Worm (Caenorhabditis elegans): ENCODE measurements around the gene scl-6.
A peak's percentile ranks its signal among the peaks of the same experiment; 100 is the strongest.

The scl-6 gene

ce11 chrIV:13029674-13030466, 38.7 kb upstream of the scl-6 start (continued):
- TF ChIP-seq pag-3 (tag; optimal IDR thresholded peaks at IDR 0.05; ENCODE audit: borderline replicate concordance) (no peak), pat-9 (tag; optimal IDR thresholded peaks at IDR 0.05) (no peak), rnt-1 (tag; optimal IDR thresholded peaks at IDR 0.05) (peak; percentile 45), sdc-2 (tag; optimal IDR thresholded peaks at IDR 0.05) (peak; percentile 49), eyg-1 (tag; optimal IDR thresholded peaks at IDR 0.05) (no peak), ref-2 (tag; optimal IDR thresholded peaks at IDR 0.05) (peak; percentile 59), sox-4 (tag; optimal IDR thresholded peaks at IDR 0.05) (no peak), ceh-14 (tag; optimal IDR thresholded peaks at IDR 0.05) (no peak), unc-42 (tag; optimal IDR thresholded peaks at IDR 0.05) (peak; percentile 4), nfya-1 (tag; optimal IDR thresholded peaks at IDR 0.05) (peak; percentile 47), Y22D7AL.16 (tag; optimal IDR thresholded peaks at IDR 0.05) (no peak), ahr-1 (tag; optimal IDR thresholded peaks at IDR 0.05) (no peak), unc-86 (tag; optimal IDR thresholded peaks at IDR 0.05) (peak; percentile 16), fkh-10 (GFP tag; optimal IDR thresholded peaks at IDR 0.05) (no peak), mec-3 (tag; optimal IDR thresholded peaks at IDR 0.05; ENCODE audit: borderline replicate concordance) (no peak), unc-3 (GFP tag; conservative IDR thresholded peaks at IDR 0.05) (no peak), unc-3 (tag; optimal IDR thresholded peaks at IDR 0.05) (no peak), pha-4 (tag; optimal IDR thresholded peaks at IDR 0.05) (no peak), pros-1 (tag; optimal IDR thresholded peaks at IDR 0.05) (no peak), ceh-6 (GFP tag; optimal IDR thresholded peaks at IDR 0.05) (no peak), elt-2 (tag; optimal IDR thresholded peaks at IDR 0.05) (peak; percentile 1), C38D4.7 (GFP tag; optimal IDR thresholded peaks at IDR 0.05) (no peak)

ce11 chrIV:13030467-13031299, 37.9 kb upstream of the scl-6 start:
- no peak for TF ChIP-seq pag-3 (tag; optimal IDR thresholded peaks at IDR 0.05; ENCODE audit: borderline replicate concordance)
- no peak for TF ChIP-seq ceh-45 (GFP tag; IDR thresholded peaks at IDR 0.05)
- TF ChIP-seq tbx-2 (tag; optimal IDR thresholded peaks at IDR 0.05) = peak; percentile 42
- no peak for TF ChIP-seq pha-4 (tag; optimal IDR thresholded peaks at IDR 0.05)
- TF ChIP-seq ama-1 (optimal IDR thresholded peaks at IDR 0.05) = peak; percentile 19
- no peak for TF ChIP-seq rnt-1 (tag; optimal IDR thresholded peaks at IDR 0.05)
- TF ChIP-seq eyg-1 (tag; optimal IDR thresholded peaks at IDR 0.05) = no peak
- TF ChIP-seq ceh-31 (tag; optimal IDR thresholded peaks at IDR 0.05) = peak; percentile 15
- peak; percentile 7 for TF ChIP-seq elt-2 (tag; optimal IDR thresholded peaks at IDR 0.05)
- TF ChIP-seq che-1 (tag; optimal IDR thresholded peaks at IDR 0.05) = peak; percentile 3
- TF ChIP-seq dmd-4 (tag; optimal IDR thresholded peaks at IDR 0.05; ENCODE audit: borderline replicate concordance) = no peak
- no peak for TF ChIP-seq unc-3 (GFP tag; conservative IDR thresholded peaks at IDR 0.05)
- no peak for TF ChIP-seq unc-3 (tag; optimal IDR thresholded peaks at IDR 0.05)
- no peak for TF ChIP-seq lin-11 (tag; optimal IDR thresholded peaks at IDR 0.05)

DNA sequence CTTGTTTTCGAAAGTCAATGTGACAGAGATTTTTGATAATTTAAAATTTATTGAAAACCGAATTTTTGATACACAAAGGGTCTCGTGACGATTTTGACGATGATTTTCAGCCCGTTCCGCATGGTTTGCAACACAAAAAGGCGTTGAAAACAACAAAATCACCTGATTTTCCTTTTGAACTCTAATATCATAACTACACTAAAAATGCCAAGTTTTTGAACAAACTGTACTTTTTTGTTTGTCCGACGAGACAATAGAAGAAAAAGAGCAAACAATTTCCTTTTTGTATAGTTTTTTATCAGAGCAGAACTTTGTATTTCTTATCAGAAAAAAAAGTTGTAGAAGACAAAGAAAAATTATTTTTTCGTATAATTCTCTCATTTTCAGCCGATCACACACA, 36.4 kb upstream of the scl-6 start:
- TF ChIP-seq madf-2 (tag; optimal IDR thresholded peaks at IDR 0.05) (no peak), ama-1 (optimal IDR thresholded peaks at IDR 0.05) (no peak), ztf-16 (tag; optimal IDR thresholded peaks at IDR 0.05) (no peak), unc-55 (GFP tag; optimal IDR thresholded peaks at IDR 0.05) (no peak), ceh-9 (tag; optimal IDR thresholded peaks at IDR 0.05) (no peak)

- no peak for TF ChIP-seq hlh-15 (tag; optimal IDR thresholded peaks at IDR 0.05)
- TF ChIP-seq ceh-9 (tag; optimal IDR thresholded peaks at IDR 0.05) = no peak
- TF ChIP-seq nfya-1 (tag; optimal IDR thresholded peaks at IDR 0.05) = no peak
- no peak for TF ChIP-seq ceh-30 (tag; optimal IDR thresholded peaks at IDR 0.05)
- TF ChIP-seq nhr-11 (tag; optimal IDR thresholded peaks at IDR 0.05) = no peak
- TF ChIP-seq K02D7.2 (tag; optimal IDR thresholded peaks at IDR 0.05) = no peak
- no peak for TF ChIP-seq ttx-3 (tag; optimal IDR thresholded peaks at IDR 0.05)
- no peak for TF ChIP-seq ceh-48 (tag; optimal IDR thresholded peaks at IDR 0.05)
- TF ChIP-seq mec-3 (tag; optimal IDR thresholded peaks at IDR 0.05; ENCODE audit: borderline replicate concordance) = no peak
- no peak for TF ChIP-seq hlh-13 (GFP tag; optimal IDR thresholded peaks at IDR 0.05)
- no peak for TF ChIP-seq tbx-2 (tag; optimal IDR thresholded peaks at IDR 0.05)
- no peak for TF ChIP-seq C38D4.7 (GFP tag; optimal IDR thresholded peaks at IDR 0.05)
Observed at ce11 chrIV:13033516-13033915, 35.0 kb upstream of the scl-6 start.
